Worm (Caenorhabditis elegans) whole organism, L4 larva: ENCODE data around the gene C55A6.11.

Experiments used
- ceh-28 ChIP-seq: fragments of 150-350 bp; optimal IDR thresholded peaks from 2 replicates; lab custom pipeline; 2014; ENCODE audit warnings: missing biosample characterization, missing genetic modification reagents, missing genetic modification characterization
- ceh-82 ChIP-seq: sonication (generic microtip); optimal IDR thresholded peaks from 2 replicates; lab custom pipeline; 2017; ENCODE audit warnings: missing biosample characterization, missing genetic modification characterization
- daf-19 ChIP-seq: fragments of 200-800 bp; sonication (Bioruptor generic); conservative IDR thresholded peaks from 2 replicates; pipeline ENCODE4 v1.3.6; 2022; ENCODE audit warnings: missing genetic modification characterization, missing compliant biosample characterization
- egl-27 ChIP-seq: sonication (generic microtip); optimal IDR thresholded peaks from 3 replicates; lab custom pipeline; 2017; ENCODE audit warnings: missing biosample characterization, missing genetic modification reagents, missing genetic modification characterization
- fkh-10 ChIP-seq: fragments of 150-350 bp; optimal IDR thresholded peaks from 2 replicates; lab custom pipeline; 2014; ENCODE audit warnings: missing biosample characterization, missing genetic modification reagents, missing genetic modification characterization
- fos-1 ChIP-seq: fragments of 150-350 bp; optimal IDR thresholded peaks from 2 replicates; lab custom pipeline; 2014; ENCODE audit warnings: missing biosample characterization, missing genetic modification characterization
- hif-1 ChIP-seq, 2 experiments: sonication (generic microtip); optimal IDR thresholded peaks; 2 replicates each; lab custom pipeline; 2016 to 2017; ENCODE audit warnings: missing compliant biosample characterization in 2 of 2, missing genetic modification characterization in 2 of 2, missing genetic modification reagents in 2 of 2, missing genotype in 2 of 2, mild to moderate bottlenecking in 1 of 2
- lim-7 ChIP-seq: fragments of 200-800 bp; sonication (Bioruptor generic); IDR thresholded peaks from 2 replicates; pipeline ENCODE4 v1.3.6; 2022; ENCODE audit warnings: missing genetic modification characterization, missing compliant biosample characterization
- lin-15B ChIP-seq: fragments of 150-350 bp; sonication (generic microtip); optimal IDR thresholded peaks from 3 replicates; lab custom pipeline; 2014; ENCODE audit warnings: missing biosample characterization, missing genetic modification characterization
- mep-1 ChIP-seq: fragments of 150-350 bp; sonication (generic microtip); optimal IDR thresholded peaks from 3 replicates; lab custom pipeline; 2014; ENCODE audit warnings: missing biosample characterization, missing genetic modification characterization
- nhr-11 ChIP-seq: fragments of 150-350 bp; optimal IDR thresholded peaks from 2 replicates; lab custom pipeline; 2014; ENCODE audit warnings: missing biosample characterization, missing genetic modification characterization
- pqm-1 ChIP-seq: sonication (generic microtip); optimal IDR thresholded peaks from 2 replicates; lab custom pipeline; 2017; ENCODE audit warnings: missing biosample characterization, missing genetic modification characterization
- spr-3 ChIP-seq: fragments of 200-800 bp; sonication (Bioruptor generic); optimal IDR thresholded peaks from 2 replicates; lab custom pipeline; 2018; ENCODE audit warnings: mild to moderate bottlenecking, missing genetic modification characterization, missing compliant biosample characterization
- unc-39 ChIP-seq: sonication (generic microtip); optimal IDR thresholded peaks from 2 replicates; lab custom pipeline; 2017; ENCODE audit warnings: missing biosample characterization, missing genetic modification characterization

- TF ChIP-seq ceh-82 (no peak), ceh-28 (tag; lab: Kevin White, UChicago) (no peak), fos-1 (tag; lab: Kevin White, UChicago) (no peak), mep-1 (tag; lab: Kevin White, UChicago) (no peak), hif-1 (tag; optimal IDR thresholded peaks at IDR 0.05; lab: Kevin White, UChicago) (no peak), pqm-1 (tag; lab: Kevin White, UChicago) (no peak), fkh-10 (GFP tag; lab: Kevin White, UChicago) (no peak), daf-19 (GFP tag; lab: Robert Waterston, UW) (no peak), lim-7 (GFP tag; lab: Robert Waterston, UW) (no peak), unc-39 (tag; lab: Kevin White, UChicago) (no peak), nhr-11 (tag; lab: Kevin White, UChicago) (no peak), lin-15B (tag; lab: Kevin White, UChicago) (no peak), egl-27 (tag; lab: Kevin White, UChicago) (no peak), spr-3 (no peak)
Observed at ce11 chrV:11528633-11529327, 8.5 kb downstream of the C55A6.11 start.
